Worm (Caenorhabditis elegans) whole organism, L4 larva: ENCODE results near the gene flp-1.

ENCODE experiments used
- F49E8.2 ChIP-seq: sonication (generic microtip); optimal IDR thresholded peaks from 2 replicates; lab custom pipeline; 2016; ENCODE audit warnings: missing compliant biosample characterization, mild to moderate bottlenecking, missing genetic modification characterization, borderline replicate concordance
- R02D3.7 ChIP-seq: fragments of 150-350 bp; sonication (generic microtip); optimal IDR thresholded peaks from 3 replicates; lab custom pipeline; 2014; ENCODE audit warnings: missing biosample characterization, missing genetic modification characterization
- T20F7.1 ChIP-seq: fragments of 200-800 bp; sonication (Bioruptor generic); optimal IDR thresholded peaks from 2 replicates; lab custom pipeline; 2018; ENCODE audit warnings: mild to moderate bottlenecking, missing genetic modification characterization, missing compliant biosample characterization
- T26A8.4 ChIP-seq: fragments of 200-800 bp; sonication (Bioruptor generic); IDR thresholded peaks from 2 replicates; pipeline ENCODE4 v1.3.6; 2022; ENCODE audit warnings: missing genetic modification characterization, missing compliant biosample characterization
- ZK337.2 ChIP-seq: fragments of 200-800 bp; sonication (Bioruptor generic); IDR thresholded peaks from 2 replicates; pipeline ENCODE4 v1.3.6; 2022; ENCODE audit warnings: missing genetic modification reagents, missing genetic modification characterization, missing compliant biosample characterization
- aha-1 ChIP-seq: fragments of 150-350 bp; peaks from one replicate; lab custom pipeline; 2014; ENCODE audit warnings: missing biosample characterization, missing genetic modification characterization
- aly-2 ChIP-seq: sonication (generic microtip); optimal IDR thresholded peaks from 2 replicates; lab custom pipeline; 2018; ENCODE audit warnings: missing biosample characterization, missing genetic modification characterization
- ama-1 ChIP-seq: fragments of 150-350 bp; optimal IDR thresholded peaks from 2 replicates; lab custom pipeline; 2014; ENCODE audit warnings: inconsistent platforms, mixed read lengths
- ceh-62 ChIP-seq: sonication (generic microtip); optimal IDR thresholded peaks from 2 replicates; lab custom pipeline; 2017; ENCODE audit warnings: missing biosample characterization, missing genetic modification characterization
- cey-2 ChIP-seq: sonication (generic microtip); optimal IDR thresholded peaks from 3 replicates; lab custom pipeline; 2017; ENCODE audit warnings: missing genetic modification characterization, mild to moderate bottlenecking, missing compliant biosample characterization, antibody characterized with exemption, borderline replicate concordance; ENCODE audit not compliant: insufficient read depth
- ctbp-1 ChIP-seq: fragments of 200-800 bp; sonication (Bioruptor generic); IDR thresholded peaks from 2 replicates; pipeline ENCODE4 v1.3.6; 2022; ENCODE audit warnings: missing genetic modification reagents, missing genetic modification characterization, missing compliant biosample characterization
- daf-12 ChIP-seq: fragments of 150-350 bp; optimal IDR thresholded peaks from 2 replicates; lab custom pipeline; 2014; ENCODE audit warnings: missing biosample characterization, missing genetic modification reagents, missing genetic modification characterization
- daf-16 ChIP-seq, 3 experiments: sonication (generic microtip); optimal IDR thresholded peaks; 2 replicates each; lab custom pipeline; 2016 to 2017; ENCODE audit warnings: missing genetic modification characterization in 3 of 3, missing genetic modification reagents in 3 of 3, mild to moderate bottlenecking in 2 of 3, missing compliant biosample characterization in 2 of 3, missing biosample characterization in 1 of 3, moderate library complexity in 1 of 3
- daf-19 ChIP-seq: fragments of 200-800 bp; sonication (Bioruptor generic); conservative IDR thresholded peaks from 2 replicates; pipeline ENCODE4 v1.3.6; 2022; ENCODE audit warnings: missing genetic modification characterization, missing compliant biosample characterization
- daf-8 ChIP-seq: fragments of 200-800 bp; sonication (Bioruptor generic); IDR thresholded peaks from 2 replicates; pipeline ENCODE4 v1.3.6; 2022; ENCODE audit warnings: missing genetic modification characterization, missing compliant biosample characterization
- dmd-6 ChIP-seq: fragments of 200-800 bp; sonication (Bioruptor generic); IDR thresholded peaks from 2 replicates; pipeline ENCODE4 v1.3.6; 2022; ENCODE audit warnings: missing genetic modification reagents, missing genetic modification characterization, missing compliant biosample characterization
- dmd-9 ChIP-seq: fragments of 200-800 bp; sonication (Bioruptor generic); IDR thresholded peaks from 2 replicates; pipeline ENCODE4 v1.3.6; 2022; ENCODE audit warnings: missing genetic modification reagents, missing genetic modification characterization, missing compliant biosample characterization
- dve-1 ChIP-seq: sonication (generic microtip); optimal IDR thresholded peaks from 2 replicates; lab custom pipeline; 2017; ENCODE audit warnings: antibody characterized with exemption, mild to moderate bottlenecking, missing genetic modification characterization, missing compliant biosample characterization; ENCODE audit not compliant: insufficient read depth
- fkh-10 ChIP-seq: fragments of 150-350 bp; optimal IDR thresholded peaks from 2 replicates; lab custom pipeline; 2014; ENCODE audit warnings: missing biosample characterization, missing genetic modification reagents, missing genetic modification characterization
- fos-1 ChIP-seq: fragments of 150-350 bp; optimal IDR thresholded peaks from 2 replicates; lab custom pipeline; 2014; ENCODE audit warnings: missing biosample characterization, missing genetic modification characterization
- gei-8 ChIP-seq: fragments of 200-800 bp; sonication (Bioruptor generic); optimal IDR thresholded peaks from 2 replicates; lab custom pipeline; 2018; ENCODE audit warnings: mild to moderate bottlenecking, missing genetic modification characterization, missing compliant biosample characterization
- hlh-11 ChIP-seq: fragments of 200-800 bp; sonication (Bioruptor generic); optimal IDR thresholded peaks from 2 replicates; lab custom pipeline; 2018; ENCODE audit warnings: mild to moderate bottlenecking, missing genetic modification characterization, missing compliant biosample characterization
- hlh-30 ChIP-seq: sonication (generic microtip); optimal IDR thresholded peaks from 2 replicates; lab custom pipeline; 2017; ENCODE audit warnings: antibody characterized with exemption, mild to moderate bottlenecking, missing genetic modification characterization, missing compliant biosample characterization; ENCODE audit not compliant: insufficient read depth
- hmg-1.1 ChIP-seq: fragments of 200-800 bp; sonication (Bioruptor generic); IDR thresholded peaks from 2 replicates; pipeline ENCODE4 v1.3.6; 2022; ENCODE audit warnings: missing genetic modification reagents, missing genetic modification characterization, missing compliant biosample characterization
- lin-1 ChIP-seq: fragments of 200-800 bp; sonication (Bioruptor generic); IDR thresholded peaks from 2 replicates; pipeline ENCODE4 v1.3.6; 2022; ENCODE audit warnings: missing genetic modification reagents, missing genetic modification characterization, missing compliant biosample characterization
- lin-15B ChIP-seq: fragments of 150-350 bp; sonication (generic microtip); optimal IDR thresholded peaks from 3 replicates; lab custom pipeline; 2014; ENCODE audit warnings: missing biosample characterization, missing genetic modification characterization
- lin-29 ChIP-seq: fragments of 200-800 bp; sonication (Bioruptor generic); IDR thresholded peaks from 2 replicates; pipeline ENCODE4 v1.3.6; 2022; ENCODE audit warnings: missing genetic modification reagents, missing genetic modification characterization, missing compliant biosample characterization
- lin-39 ChIP-seq: fragments of 150-350 bp; optimal IDR thresholded peaks from 2 replicates; lab custom pipeline; 2014; ENCODE audit warnings: missing biosample characterization, missing genetic modification reagents, missing genetic modification characterization
- mdl-1 ChIP-seq, 2 experiments: fragments of 150-350 bp in 1 of 2; sonication (generic microtip) in 1 of 2; optimal IDR thresholded peaks; 2 replicates each; lab custom pipeline; 2014 to 2017; ENCODE audit warnings: missing biosample characterization in 2 of 2, missing genetic modification characterization in 2 of 2
- mdt-29 ChIP-seq: fragments of 200-800 bp; sonication (Bioruptor generic); IDR thresholded peaks from 2 replicates; pipeline ENCODE4 v1.3.6; 2022; ENCODE audit warnings: missing genetic modification reagents, missing genetic modification characterization, missing compliant biosample characterization
- mep-1 ChIP-seq: fragments of 150-350 bp; sonication (generic microtip); optimal IDR thresholded peaks from 3 replicates; lab custom pipeline; 2014; ENCODE audit warnings: missing biosample characterization, missing genetic modification characterization
- mxl-3 ChIP-seq: fragments of 200-800 bp; sonication (Bioruptor generic); optimal IDR thresholded peaks from 2 replicates; lab custom pipeline; 2018; ENCODE audit warnings: mild to moderate bottlenecking, missing genetic modification characterization, missing compliant biosample characterization
- nhr-10 ChIP-seq: fragments of 150-350 bp; optimal IDR thresholded peaks from 2 replicates; lab custom pipeline; 2014; ENCODE audit warnings: missing biosample characterization, missing genetic modification characterization
- nhr-237 ChIP-seq: sonication (generic microtip); optimal IDR thresholded peaks from 2 replicates; lab custom pipeline; 2017; ENCODE audit warnings: missing biosample characterization, missing genetic modification characterization
- nhr-48 ChIP-seq: sonication (generic microtip); optimal IDR thresholded peaks from 2 replicates; lab custom pipeline; 2016; ENCODE audit warnings: mild to moderate bottlenecking, missing genetic modification characterization, missing compliant biosample characterization
- nhr-76 ChIP-seq: fragments of 150-350 bp; optimal IDR thresholded peaks from 2 replicates; lab custom pipeline; 2014; ENCODE audit warnings: missing biosample characterization, missing genetic modification characterization
- nhr-77 ChIP-seq: fragments of 150-350 bp; optimal IDR thresholded peaks from 2 replicates; lab custom pipeline; 2014; ENCODE audit warnings: missing biosample characterization, missing genetic modification characterization
- pqm-1 ChIP-seq: sonication (generic microtip); optimal IDR thresholded peaks from 2 replicates; lab custom pipeline; 2017; ENCODE audit warnings: missing biosample characterization, missing genetic modification characterization
- snpc-4 ChIP-seq: fragments of 150-350 bp; optimal IDR thresholded peaks from 2 replicates; lab custom pipeline; 2014; ENCODE audit warnings: missing biosample characterization, missing genetic modification characterization
- spr-3 ChIP-seq: fragments of 200-800 bp; sonication (Bioruptor generic); optimal IDR thresholded peaks from 2 replicates; lab custom pipeline; 2018; ENCODE audit warnings: mild to moderate bottlenecking, missing genetic modification characterization, missing compliant biosample characterization
- tag-97 ChIP-seq: fragments of 200-800 bp; sonication (Bioruptor generic); IDR thresholded peaks from 2 replicates; pipeline ENCODE4 v1.3.6; 2022; ENCODE audit warnings: missing genetic modification characterization, missing compliant biosample characterization
- tra-1 ChIP-seq: fragments of 200-800 bp; sonication (Bioruptor generic); IDR thresholded peaks from 2 replicates; pipeline ENCODE4 v1.3.6; 2022; ENCODE audit warnings: missing genetic modification reagents, missing genetic modification characterization, missing compliant biosample characterization
- unc-62 ChIP-seq, 3 experiments: fragments of 150-350 bp in 1 of 3; sonication (generic microtip); optimal IDR thresholded peaks in 2 of 3; peaks in 1 of 3; 1 replicate in 1 of 3; 2 replicates in 2 of 3; lab custom pipeline; 2014 to 2017; ENCODE audit warnings: missing biosample characterization in 3 of 3, missing genetic modification characterization in 3 of 3, missing genetic modification reagents in 3 of 3, missing genotype in 1 of 3
- vab-7 ChIP-seq: fragments of 200-800 bp; sonication (Bioruptor generic); IDR thresholded peaks from 2 replicates; pipeline ENCODE4 v1.3.6; 2022; ENCODE audit warnings: missing genetic modification reagents, missing genetic modification characterization, missing compliant biosample characterization
- zag-1 ChIP-seq: fragments of 150-350 bp; optimal IDR thresholded peaks from 2 replicates; lab custom pipeline; 2014; ENCODE audit warnings: missing biosample characterization, missing genetic modification characterization
- zfp-2 ChIP-seq: sonication (generic microtip); optimal IDR thresholded peaks from 2 replicates; lab custom pipeline; 2016; ENCODE audit warnings: mild to moderate bottlenecking, missing genetic modification characterization, missing compliant biosample characterization
- zip-11 ChIP-seq: fragments of 200-800 bp; sonication (Bioruptor generic); IDR thresholded peaks from 2 replicates; pipeline ENCODE4 v1.3.6; 2022; ENCODE audit warnings: missing genetic modification characterization, missing compliant biosample characterization

Gene flp-1

DNA sequence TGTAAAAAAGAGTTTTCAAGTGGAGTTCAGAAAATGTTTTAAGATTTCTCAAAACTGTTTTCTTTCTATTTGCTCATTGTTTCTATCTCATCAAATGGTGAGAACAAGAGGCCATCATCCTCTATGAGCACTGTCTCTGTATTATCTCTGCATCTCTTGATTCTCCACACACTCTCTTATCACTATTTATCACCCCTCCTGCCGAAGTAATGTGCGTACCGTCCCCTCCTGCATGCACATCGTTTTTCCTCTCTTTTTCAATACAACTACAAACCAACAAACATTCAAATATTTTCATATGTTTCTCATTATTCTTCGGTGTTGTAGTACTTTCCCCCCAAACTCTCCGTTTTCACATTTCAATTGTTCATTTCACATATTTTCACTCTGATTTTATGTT, 28.1 kb upstream of the flp-1 start (continued):
- TF ChIP-seq unc-62 (GFP tag; optimal IDR thresholded peaks at IDR 0.05 in 1 of 2; lab: Kevin White, UChicago) (no peak), unc-62 (tag; optimal IDR thresholded peaks at IDR 0.05; lab: Kevin White, UChicago) (no peak)

DNA sequence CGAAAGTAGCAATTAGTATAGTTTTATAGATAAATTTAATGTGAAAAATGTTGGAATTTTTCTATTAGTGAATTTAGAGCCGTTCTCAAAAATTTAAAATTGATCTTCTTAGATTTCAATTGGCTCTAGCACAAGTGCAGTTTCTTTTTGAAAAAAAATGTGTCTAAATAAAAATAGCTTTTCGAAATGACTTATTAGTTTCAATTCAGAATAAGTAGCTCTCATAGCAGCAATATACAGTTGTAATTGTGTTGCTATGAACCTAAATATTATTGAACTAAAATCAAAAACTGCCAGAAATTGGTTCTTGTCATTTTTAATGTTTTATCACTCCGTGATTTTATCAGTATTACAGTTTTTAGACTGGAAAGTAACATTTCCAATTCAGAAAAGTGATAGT, 26.8 kb upstream of the flp-1 start:
- TF ChIP-seq unc-62 (GFP tag; optimal IDR thresholded peaks at IDR 0.05 in 1 of 2; lab: Kevin White, UChicago) (peak in 1 of 2 experiments; percentile 94), unc-62 (tag; optimal IDR thresholded peaks at IDR 0.05; lab: Kevin White, UChicago) (no peak), ZK337.2 (GFP tag; lab: Robert Waterston, UW) (no peak), daf-16 (GFP tag; optimal IDR thresholded peaks at IDR 0.05; lab: Kevin White, UChicago) (no peak), daf-16 (tag; optimal IDR thresholded peaks at IDR 0.05; lab: Kevin White, UChicago) (peak; percentile 48)

DNA sequence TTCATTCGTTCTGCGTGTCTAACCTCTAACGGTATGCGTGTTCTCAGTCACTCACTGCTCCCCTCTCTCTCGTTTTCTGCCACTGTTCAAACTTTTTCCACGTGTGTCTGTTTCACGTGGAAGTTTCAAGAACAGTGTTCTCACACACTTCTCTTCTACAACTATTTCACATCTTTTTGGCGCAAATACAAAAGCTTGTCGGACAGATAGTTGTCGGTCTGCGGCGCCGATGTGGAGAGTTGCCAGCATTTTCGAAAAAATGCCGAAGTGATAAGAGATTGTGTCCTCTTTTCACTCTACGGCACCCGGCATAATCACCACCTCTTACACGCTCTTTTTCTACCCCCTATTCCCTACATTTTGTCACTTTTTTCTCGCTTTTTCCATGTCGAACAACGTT, 26.2 kb upstream of the flp-1 start:
- TF ChIP-seq lin-29 (GFP tag; lab: Robert Waterston, UW) (no peak), hmg-1.1 (no peak), nhr-76 (no peak), lin-15B (tag; lab: Kevin White, UChicago) (no peak), tra-1 (GFP tag; lab: Robert Waterston, UW) (no peak), spr-3 (no peak), ctbp-1 (GFP tag; lab: Robert Waterston, UW) (no peak), lin-1 (GFP tag; lab: Robert Waterston, UW) (no peak), dve-1 (tag; lab: Kevin White, UChicago) (peak; percentile 15), nhr-10 (no peak), daf-19 (GFP tag; lab: Robert Waterston, UW) (no peak), mxl-3 (GFP tag; lab: Kevin White, UChicago) (peak; percentile 41), hlh-11 (tag; lab: Kevin White, UChicago) (peak; percentile 75), ZK337.2 (GFP tag; lab: Robert Waterston, UW) (no peak), nhr-77 (peak; percentile 0), fos-1 (tag; lab: Kevin White, UChicago) (no peak), snpc-4 (tag; lab: Kevin White, UChicago) (no peak), R02D3.7 (tag; lab: Kevin White, UChicago) (no peak), ama-1 (lab: Kevin White, UChicago) (peak; percentile 6), vab-7 (GFP tag; lab: Robert Waterston, UW) (no peak), mep-1 (tag; lab: Kevin White, UChicago) (peak; percentile 53), F49E8.2 (no peak), daf-12 (tag; lab: Kevin White, UChicago) (no peak), tag-97 (GFP tag; lab: Robert Waterston, UW) (no peak), ceh-62 (tag; lab: Kevin White, UChicago) (no peak), pqm-1 (tag; lab: Kevin White, UChicago) (peak; percentile 59), aly-2 (tag; lab: Kevin White, UChicago) (no peak), zip-11 (GFP tag; lab: Robert Waterston, UW) (no peak), gei-8 (no peak), T26A8.4 (no peak), zfp-2 (tag; lab: Kevin White, UChicago) (no peak), mdt-29 (GFP tag; lab: Robert Waterston, UW) (no peak), nhr-237 (no peak), lin-39 (tag; lab: Kevin White, UChicago) (no peak), nhr-48 (tag; lab: Kevin White, UChicago) (no peak), dmd-6 (GFP tag; lab: Robert Waterston, UW) (peak; percentile 68), hlh-30 (tag; lab: Kevin White, UChicago) (peak; percentile 47), aha-1 (tag; lab: Kevin White, UChicago) (no peak), daf-8 (no peak), mdl-1 (tag; optimal IDR thresholded peaks at IDR 0.05; lab: Kevin White, UChicago) (peak in 1 of 2 experiments; percentile 1), dmd-9 (no peak), T20F7.1 (GFP tag; lab: Kevin White, UChicago) (no peak), fkh-10 (GFP tag; lab: Kevin White, UChicago) (no peak), unc-62 (GFP tag; optimal IDR thresholded peaks at IDR 0.05 in 1 of 2; lab: Kevin White, UChicago) (peak in 1 of 2 experiments; percentile 86), unc-62 (tag; optimal IDR thresholded peaks at IDR 0.05; lab: Kevin White, UChicago) (no peak), cey-2 (tag; lab: Kevin White, UChicago) (no peak), zag-1 (tag; lab: Kevin White, UChicago) (no peak)
